Fruit fly (Drosophila melanogaster): ENCODE data around the gene Trmt112.

Trmt112 gene

dm6 chr3L:21262426-21262825 lies 45.8 kb upstream of the Trmt112 start:
- TF ChIP-seq fru (optimal IDR thresholded peaks at IDR 0.05) (no peak), ERR (GFP tag; optimal IDR thresholded peaks at IDR 0.05) (no peak), Bgb (GFP tag; IDR thresholded peaks at IDR 0.05; ENCODE audit: partially characterized antibody) (peak; percentile 45), Dbx (GFP tag; IDR thresholded peaks at IDR 0.05) (0 out of 3 replicates have a peak, but pooled peaks have one; percentile 7), grn (GFP tag; optimal IDR thresholded peaks at IDR 0.05) (peak; percentile 41), Ada2b (GFP tag; IDR thresholded peaks at IDR 0.05) (no peak), HmgZ (tag; optimal IDR thresholded peaks at IDR 0.05) (peak; percentile 20), CG2199 (GFP tag; IDR thresholded peaks at IDR 0.05) (peak; percentile 57; the same call in 2 of the 3 replicates), CG6765 (GFP tag; optimal IDR thresholded peaks at IDR 0.05) (peak; percentile 31), CG13287 (GFP tag; IDR thresholded peaks at IDR 0.05; ENCODE audit: partially characterized antibody) (peak; percentile 28; the same call in 1 of the 2 replicates), stwl (tag; optimal IDR thresholded peaks at IDR 0.05) (peak; percentile 21), amos (GFP tag; IDR thresholded peaks at IDR 0.05; ENCODE audit: partially characterized antibody) (peak; percentile 38; the same call in 1 of the 2 replicates), Asciz (GFP tag; optimal IDR thresholded peaks at IDR 0.05) (peak; percentile 12), gcm (GFP tag; optimal IDR thresholded peaks at IDR 0.05) (no peak), run (tag; optimal IDR thresholded peaks at IDR 0.05) (no peak), exex (tag; optimal IDR thresholded peaks at IDR 0.05) (peak; percentile 34), kay (GFP tag; optimal IDR thresholded peaks at IDR 0.05) (peak; percentile 43), D19B (GFP tag; optimal IDR thresholded peaks at IDR 0.05) (peak; percentile 33), CG15269 (tag; optimal IDR thresholded peaks at IDR 0.05) (peak; percentile 11), CG33557 (GFP tag; optimal IDR thresholded peaks at IDR 0.05) (no peak), sens (GFP tag) (peak; percentile 74), CG2712 (tag; optimal IDR thresholded peaks at IDR 0.05) (no peak), sna (GFP tag; IDR thresholded peaks at IDR 0.05; ENCODE audit: partially characterized antibody) (no peak), Med (GFP tag) (peak; percentile 17), MTF-1 (GFP tag; optimal IDR thresholded peaks at IDR 0.05; ENCODE audit: borderline replicate concordance) (no peak), CG12219 (GFP tag; optimal IDR thresholded peaks at IDR 0.05) (no peak), CTCF (GFP tag; optimal IDR thresholded peaks at IDR 0.05) (peak; percentile 72), CG14710 (tag; optimal IDR thresholded peaks at IDR 0.05) (no peak), CG6854 (GFP tag; optimal IDR thresholded peaks at IDR 0.05) (no peak), vvl (GFP tag; IDR thresholded peaks at IDR 0.05) (peak; percentile 55; the same call in 1 of the 2 replicates)

dm6 chr3L:21261403-21262164 lies 44.9 kb upstream of the Trmt112 start:
- no peak for TF ChIP-seq Myb (GFP tag; optimal IDR thresholded peaks at IDR 0.05)
- no peak for TF ChIP-seq Nf-YA (GFP tag; IDR thresholded peaks at IDR 0.05)
- no peak for TF ChIP-seq crol (GFP tag; IDR thresholded peaks at IDR 0.05)
- TF ChIP-seq Dp (GFP tag; optimal IDR thresholded peaks at IDR 0.05), result no peak
- no peak for TF ChIP-seq CG11247 (GFP tag; IDR thresholded peaks at IDR 0.05)
- no peak for TF ChIP-seq wor (GFP tag; IDR thresholded peaks at IDR 0.05)
- peak; percentile 57; the same call in 1 of the 3 replicates for TF ChIP-seq ci (GFP tag; IDR thresholded peaks at IDR 0.05)
- TF ChIP-seq Vsx1 (GFP tag; optimal IDR thresholded peaks at IDR 0.05), result no peak
- no peak for TF ChIP-seq dmrt11E (tag; optimal IDR thresholded peaks at IDR 0.05)
- no peak for TF ChIP-seq CG10267 (tag; optimal IDR thresholded peaks at IDR 0.05)
- 0 out of 3 replicates have a peak, but pooled peaks have one; percentile 6 for TF ChIP-seq so (GFP tag; IDR thresholded peaks at IDR 0.05)
- no peak for TF ChIP-seq cwo (GFP tag; optimal IDR thresholded peaks at IDR 0.05)
- TF ChIP-seq danr (GFP tag; IDR thresholded peaks at IDR 0.05), result no peak
- no peak for TF ChIP-seq ab (GFP tag; optimal IDR thresholded peaks at IDR 0.05)
- no peak for TF ChIP-seq CG14441 (GFP tag; IDR thresholded peaks at IDR 0.05)
- no peak for TF ChIP-seq sima (GFP tag; optimal IDR thresholded peaks at IDR 0.05)
- no peak for TF ChIP-seq inv (GFP tag; IDR thresholded peaks at IDR 0.05; ENCODE audit: partially characterized antibody)
- no peak for TF ChIP-seq CG2712 (tag; optimal IDR thresholded peaks at IDR 0.05)
- TF ChIP-seq CG4282 (GFP tag; optimal IDR thresholded peaks at IDR 0.05), result no peak
- no peak for TF ChIP-seq Lim3 (GFP tag; IDR thresholded peaks at IDR 0.05)
- TF ChIP-seq sd (tag; optimal IDR thresholded peaks at IDR 0.05), result no peak
- TF ChIP-seq YL-1 (GFP tag; optimal IDR thresholded peaks at IDR 0.05), result no peak
